Fruit fly (Drosophila melanogaster): ENCODE measurements around the gene ScsbetaA.

Gene ScsbetaA

DNA sequence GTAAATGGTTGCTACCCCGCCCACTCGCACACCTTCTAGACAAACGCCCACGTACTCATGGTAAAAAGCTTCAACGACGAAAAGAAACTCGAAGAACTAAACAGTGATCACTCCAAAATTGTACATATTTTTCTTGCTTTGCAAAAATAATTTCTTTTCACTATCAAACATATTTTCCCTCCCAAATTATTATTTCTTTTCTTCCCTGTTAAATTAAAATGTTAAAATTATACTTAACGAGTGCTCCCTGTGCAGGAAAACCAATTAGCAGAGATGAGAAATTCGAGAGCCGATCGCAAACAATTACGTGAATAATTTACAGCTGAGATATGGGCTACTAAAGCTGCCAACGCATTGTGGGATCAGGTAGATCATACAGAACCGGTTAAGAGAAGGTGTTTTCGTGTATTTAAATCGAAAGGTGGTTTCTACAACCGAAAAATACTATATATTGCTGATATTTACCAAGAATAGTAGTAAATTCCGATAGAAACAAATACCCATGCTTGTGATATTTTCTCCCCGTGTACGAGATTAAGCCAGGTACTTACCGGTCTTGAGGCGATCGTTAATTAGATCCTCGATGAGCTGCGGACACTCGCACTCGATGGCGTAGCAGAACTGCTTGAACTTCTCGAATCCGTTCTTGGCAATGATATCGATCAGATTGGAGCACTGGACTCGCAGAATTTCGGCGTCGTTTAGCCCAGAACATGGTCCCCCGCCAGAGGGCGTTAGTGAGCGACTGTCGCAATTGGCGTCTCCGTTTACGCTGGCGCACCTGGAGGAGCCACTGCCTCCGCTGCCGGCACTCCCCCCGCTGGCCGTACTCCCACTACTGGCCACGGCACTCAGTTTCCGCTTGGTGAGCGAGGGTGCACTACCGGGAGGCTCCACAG lies 8.1 kb upstream of the ScsbetaA start (continued):
- TF ChIP-seq CG32772 (GFP tag; IDR thresholded peaks at IDR 0.05) (peak; percentile 45; the same call in 1 of the 2 replicates), CG12391 (tag; optimal IDR thresholded peaks at IDR 0.05) (peak; percentile 45), BEAF-32 (GFP tag; optimal IDR thresholded peaks at IDR 0.05) (no peak), sob (GFP tag; IDR thresholded peaks at IDR 0.05) (peak; percentile 60), CG17361 (GFP tag; IDR thresholded peaks at IDR 0.05) (peak; percentile 39; the same call in 1 of the 3 replicates), GATAe (GFP tag; conservative IDR thresholded peaks at IDR 0.05) (peak; percentile 20), Opbp (GFP tag; IDR thresholded peaks at IDR 0.05; ENCODE audit: partially characterized antibody) (0 out of 3 replicates have a peak, but pooled peaks have one; percentile 17), Dbx (GFP tag; IDR thresholded peaks at IDR 0.05) (peak; percentile 59; the same call in 1 of the 3 replicates), Mrtf (GFP tag; IDR thresholded peaks at IDR 0.05) (0 out of 3 replicates have a peak, but pooled peaks have one; percentile 31), CG17385 (GFP tag; optimal IDR thresholded peaks at IDR 0.05) (peak; percentile 16), prd (optimal IDR thresholded peaks at IDR 0.05) (no peak), prd (GFP tag; IDR thresholded peaks at IDR 0.05) (peak; percentile 43; the same call in 1 of the 3 replicates), CG14965 (GFP tag; optimal IDR thresholded peaks at IDR 0.05; ENCODE audit: borderline replicate concordance) (no peak), CG18476 (GFP tag; optimal IDR thresholded peaks at IDR 0.05) (peak; percentile 6), CG18262 (tag; optimal IDR thresholded peaks at IDR 0.05) (peak; percentile 31), CG3847 (GFP tag; IDR thresholded peaks at IDR 0.05) (peak; percentile 24; the same call in 1 of the 2 replicates), Rfx (GFP tag; IDR thresholded peaks at IDR 0.05) (peak; percentile 74), CG11456 (GFP tag; IDR thresholded peaks at IDR 0.05) (peak; percentile 59; the same call in 1 of the 3 replicates), Bgb (GFP tag; IDR thresholded peaks at IDR 0.05; ENCODE audit: partially characterized antibody) (no peak), NC2β (GFP tag; optimal IDR thresholded peaks at IDR 0.05) (no peak), zfh2 (GFP tag; optimal IDR thresholded peaks at IDR 0.05) (peak; percentile 46), Atf6 (GFP tag; IDR thresholded peaks at IDR 0.05) (peak; percentile 48), CrebB (tag; optimal IDR thresholded peaks at IDR 0.05) (no peak), CG4404 (GFP tag; IDR thresholded peaks at IDR 0.05) (peak; percentile 13; the same call in 1 of the 2 replicates), dmrt99B (tag; optimal IDR thresholded peaks at IDR 0.05) (no peak), Myb (GFP tag; optimal IDR thresholded peaks at IDR 0.05) (peak; percentile 5), CG10366 (GFP tag; IDR thresholded peaks at IDR 0.05) (peak; percentile 42), pho (GFP tag; optimal IDR thresholded peaks at IDR 0.05) (peak; percentile 27), gem (tag; optimal IDR thresholded peaks at IDR 0.05) (peak; percentile 57), CG7839 (tag; optimal IDR thresholded peaks at IDR 0.05) (peak; percentile 6), chinmo (GFP tag; IDR thresholded peaks at IDR 0.05; ENCODE audit: partially characterized antibody) (no peak), CG2678 (tag; optimal IDR thresholded peaks at IDR 0.05) (peak; percentile 58), Oli (tag; optimal IDR thresholded peaks at IDR 0.05) (no peak), Hr51 (GFP tag; optimal IDR thresholded peaks at IDR 0.05) (peak in 1 of 2 experiments; percentile 8), CG42726 (GFP tag; IDR thresholded peaks at IDR 0.05; ENCODE audit: partially characterized antibody) (no peak), otp (GFP tag; IDR thresholded peaks at IDR 0.05) (0 out of 3 replicates have a peak, but pooled peaks have one; percentile 44), Pdp1 (GFP tag; optimal IDR thresholded peaks at IDR 0.05) (peak; percentile 2 to 31), ken (GFP tag; IDR thresholded peaks at IDR 0.05) (0 out of 3 replicates have a peak, but pooled peaks have one; percentile 26), klu (GFP tag; IDR thresholded peaks at IDR 0.05) (0 out of 2 replicates have a peak, but pooled peaks have one; percentile 15), CG1602 (GFP tag; optimal IDR thresholded peaks at IDR 0.05) (no peak), mam (GFP tag; optimal IDR thresholded peaks at IDR 0.05) (peak; percentile 59), unc-4 (GFP tag; IDR thresholded peaks at IDR 0.05; ENCODE audit: partially characterized antibody) (no peak), Dll (GFP tag; IDR thresholded peaks at IDR 0.05; ENCODE audit: partially characterized antibody) (no peak), HLH54F (GFP tag; optimal IDR thresholded peaks at IDR 0.05) (peak; percentile 22), dpn (GFP tag; optimal IDR thresholded peaks at IDR 0.05) (peak in 1 of 2 experiments; percentile 43), Xbp1 (GFP tag; optimal IDR thresholded peaks at IDR 0.05) (peak; percentile 16)
